Fruit fly (Drosophila melanogaster) S2 (cell line): ENCODE measurements around the gene CG15387.

ENCODE experiments used
- CG8478 ChIP-seq: fragments of >200 bp; optimal IDR thresholded peaks from 2 replicates; lab custom pipeline; 2018
- CTCF ChIP-seq, 2 experiments: fragments of >200 bp; optimal IDR thresholded peaks; 2 replicates each; lab custom pipeline; 2018

DNA sequence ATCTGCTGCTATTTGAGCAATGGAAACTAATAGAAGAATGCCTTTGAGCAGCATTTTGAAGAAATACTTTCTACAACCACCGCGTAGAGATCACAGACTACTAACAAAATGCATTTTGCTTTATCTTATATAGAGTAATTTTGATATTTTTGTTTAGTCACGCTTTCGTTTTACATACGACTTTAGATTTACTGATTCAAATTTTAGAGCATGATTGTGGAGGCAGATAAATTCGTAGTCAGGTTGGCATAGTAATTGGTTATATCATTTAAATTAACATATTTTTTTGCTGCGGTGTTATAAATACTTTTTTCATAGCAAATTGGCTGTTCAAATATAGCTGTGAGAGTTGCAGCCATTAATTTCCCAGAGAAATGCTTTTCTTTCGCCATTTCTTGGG lies 42.9 kb upstream of the CG15387 start, which contains the start of gene CG17242:
- TF ChIP-seq CTCF (optimal IDR thresholded peaks at IDR 0.05; lab: Kevin White, UChicago) (no peak), CG8478 (lab: Kevin White, UChicago) (no peak)
